Worm (Caenorhabditis elegans) whole organism, late embryonic: ENCODE measurements around the gene nit-1.

Experiments
- K02D7.2 ChIP-seq: sonication (generic microtip); optimal IDR thresholded peaks from 2 replicates; lab custom pipeline; 2017; ENCODE audit warnings: mild to moderate bottlenecking, missing genetic modification characterization, missing compliant biosample characterization
- K09A11.1 ChIP-seq: sonication (generic microtip); optimal IDR thresholded peaks from 2 replicates; lab custom pipeline; 2017; ENCODE audit warnings: antibody characterized with exemption, mild to moderate bottlenecking, missing genetic modification characterization, missing compliant biosample characterization; ENCODE audit not compliant: insufficient read depth
- Y22D7AL.16 ChIP-seq: sonication (generic microtip); optimal IDR thresholded peaks from 2 replicates; lab custom pipeline; 2016; ENCODE audit warnings: missing genetic modification characterization, missing compliant biosample characterization
- ahr-1 ChIP-seq: sonication (generic microtip); optimal IDR thresholded peaks from 2 replicates; lab custom pipeline; 2016; ENCODE audit warnings: missing genetic modification characterization, missing compliant biosample characterization
- ama-1 ChIP-seq: fragments of 150-350 bp; optimal IDR thresholded peaks from 2 replicates; lab custom pipeline; 2014
- ceh-14 ChIP-seq: sonication (generic microtip); optimal IDR thresholded peaks from 2 replicates; lab custom pipeline; 2016; ENCODE audit warnings: missing genotype, missing genetic modification characterization, missing compliant biosample characterization
- ceh-18 ChIP-seq: sonication (generic microtip); optimal IDR thresholded peaks from 2 replicates; lab custom pipeline; 2016; ENCODE audit warnings: missing genetic modification characterization, missing compliant biosample characterization
- ceh-2 ChIP-seq: sonication (generic microtip); optimal IDR thresholded peaks from 2 replicates; lab custom pipeline; 2016; ENCODE audit warnings: missing genotype, missing genetic modification characterization, missing compliant biosample characterization
- ceh-22 ChIP-seq: sonication (generic microtip); optimal IDR thresholded peaks from 2 replicates; lab custom pipeline; 2017; ENCODE audit warnings: missing biosample characterization, missing genetic modification characterization
- ceh-24 ChIP-seq: sonication (generic microtip); optimal IDR thresholded peaks from 2 replicates; lab custom pipeline; 2016; ENCODE audit warnings: mild to moderate bottlenecking, missing genetic modification characterization, missing compliant biosample characterization
- ceh-30 ChIP-seq: fragments of 150-350 bp; optimal IDR thresholded peaks from 2 replicates; lab custom pipeline; 2014; ENCODE audit warnings: missing biosample characterization, missing genetic modification characterization
- ceh-31 ChIP-seq: sonication (generic microtip); optimal IDR thresholded peaks from 2 replicates; lab custom pipeline; 2016; ENCODE audit warnings: missing genetic modification characterization, missing compliant biosample characterization
- ceh-34 ChIP-seq: sonication (generic microtip); optimal IDR thresholded peaks from 2 replicates; lab custom pipeline; 2016; ENCODE audit warnings: mild to moderate bottlenecking, missing genetic modification characterization, missing compliant biosample characterization
- ceh-6 ChIP-seq: fragments of 200-800 bp; sonication (Bioruptor generic); optimal IDR thresholded peaks from 2 replicates; lab custom pipeline; 2018; ENCODE audit warnings: mild to moderate bottlenecking, missing genetic modification characterization, missing compliant biosample characterization
- ceh-9 ChIP-seq: sonication (generic microtip); optimal IDR thresholded peaks from 2 replicates; lab custom pipeline; 2016; ENCODE audit warnings: mild to moderate bottlenecking, missing genetic modification characterization, inconsistent platforms, missing compliant biosample characterization
- che-1 ChIP-seq: sonication (generic microtip); optimal IDR thresholded peaks from 2 replicates; lab custom pipeline; 2016; ENCODE audit warnings: mild to moderate bottlenecking, missing genetic modification characterization, missing compliant biosample characterization
- dmd-4 ChIP-seq: sonication (generic microtip); optimal IDR thresholded peaks from 2 replicates; lab custom pipeline; 2016; ENCODE audit warnings: borderline replicate concordance, missing genetic modification characterization, missing compliant biosample characterization
- dve-1 ChIP-seq: sonication (generic microtip); optimal IDR thresholded peaks from 2 replicates; lab custom pipeline; 2017; ENCODE audit warnings: antibody characterized with exemption, mild to moderate bottlenecking, missing genetic modification characterization, missing compliant biosample characterization
- elt-2 ChIP-seq: sonication (generic microtip); optimal IDR thresholded peaks from 2 replicates; lab custom pipeline; 2016; ENCODE audit warnings: missing genetic modification reagents, missing genetic modification characterization, missing compliant biosample characterization
- elt-4 ChIP-seq: sonication (generic microtip); optimal IDR thresholded peaks from 2 replicates; lab custom pipeline; 2016; ENCODE audit warnings: missing genetic modification characterization, missing compliant biosample characterization
- ets-4 ChIP-seq: sonication (generic microtip); optimal IDR thresholded peaks from 2 replicates; lab custom pipeline; 2016; ENCODE audit warnings: missing genetic modification characterization, missing compliant biosample characterization
- fax-1 ChIP-seq: sonication (generic microtip); optimal IDR thresholded peaks from 2 replicates; lab custom pipeline; 2016; ENCODE audit warnings: missing genotype, missing genetic modification characterization, missing compliant biosample characterization
- fkh-10 ChIP-seq: fragments of 150-350 bp; optimal IDR thresholded peaks from 2 replicates; lab custom pipeline; 2014; ENCODE audit warnings: missing biosample characterization, missing genetic modification reagents, missing genetic modification characterization
- gmeb-2 ChIP-seq: sonication (generic microtip); optimal IDR thresholded peaks from 2 replicates; lab custom pipeline; 2016; ENCODE audit warnings: missing genetic modification characterization, inconsistent platforms, missing compliant biosample characterization
- hlh-13 ChIP-seq: fragments of 200-800 bp; sonication (Bioruptor generic); optimal IDR thresholded peaks from 2 replicates; lab custom pipeline; 2018; ENCODE audit warnings: mild to moderate bottlenecking, missing genetic modification characterization, missing compliant biosample characterization
- hlh-6 ChIP-seq: sonication (generic microtip); optimal IDR thresholded peaks from 2 replicates; lab custom pipeline; 2016; ENCODE audit warnings: missing genotype, missing genetic modification characterization, missing compliant biosample characterization
- hlh-8 ChIP-seq: sonication (generic microtip); optimal IDR thresholded peaks from 2 replicates; lab custom pipeline; 2016; ENCODE audit warnings: missing genotype, missing genetic modification characterization, missing compliant biosample characterization
- mec-3 ChIP-seq: sonication (generic microtip); optimal IDR thresholded peaks from 2 replicates; lab custom pipeline; 2016; ENCODE audit warnings: borderline replicate concordance, missing genetic modification characterization, missing compliant biosample characterization
- nfya-1 ChIP-seq: sonication (generic microtip); optimal IDR thresholded peaks from 2 replicates; lab custom pipeline; 2017; ENCODE audit warnings: missing genetic modification characterization, mild to moderate bottlenecking, missing compliant biosample characterization, antibody characterized with exemption, moderate library complexity
- nhr-11 ChIP-seq: fragments of 150-350 bp; optimal IDR thresholded peaks from 2 replicates; lab custom pipeline; 2014; ENCODE audit warnings: missing biosample characterization, missing genetic modification characterization
- nhr-232 ChIP-seq: sonication (generic microtip); optimal IDR thresholded peaks from 2 replicates; lab custom pipeline; 2016; ENCODE audit warnings: missing genetic modification characterization, missing compliant biosample characterization
- npax-4 ChIP-seq: sonication (generic microtip); optimal IDR thresholded peaks from 2 replicates; lab custom pipeline; 2016; ENCODE audit warnings: missing genetic modification characterization, missing compliant biosample characterization
- odd-2 ChIP-seq: sonication (generic microtip); optimal IDR thresholded peaks from 2 replicates; lab custom pipeline; 2017; ENCODE audit warnings: antibody characterized with exemption, mild to moderate bottlenecking, missing genetic modification characterization, missing compliant biosample characterization
- pax-1 ChIP-seq: fragments of 150-350 bp; optimal IDR thresholded peaks from 2 replicates; lab custom pipeline; 2014; ENCODE audit warnings: missing biosample characterization, missing genetic modification characterization
- pha-4 ChIP-seq: fragments of 150-350 bp; optimal IDR thresholded peaks from 2 replicates; lab custom pipeline; 2018; ENCODE audit warnings: missing biosample characterization, missing genetic modification reagents, missing genetic modification characterization
- pqm-1 ChIP-seq: sonication (generic microtip); optimal IDR thresholded peaks from 2 replicates; lab custom pipeline; 2016; ENCODE audit warnings: missing genetic modification characterization, missing compliant biosample characterization
- pros-1 ChIP-seq: fragments of 150-350 bp; optimal IDR thresholded peaks from 2 replicates; lab custom pipeline; 2014; ENCODE audit warnings: missing biosample characterization, missing genetic modification reagents, missing genetic modification characterization
- ref-2 ChIP-seq: sonication (generic microtip); optimal IDR thresholded peaks from 2 replicates; lab custom pipeline; 2016; ENCODE audit warnings: missing genetic modification characterization, missing compliant biosample characterization
- rnt-1 ChIP-seq: sonication (generic microtip); optimal IDR thresholded peaks from 2 replicates; lab custom pipeline; 2016; ENCODE audit warnings: missing genetic modification characterization, missing compliant biosample characterization
- sdc-2 ChIP-seq: sonication (generic microtip); optimal IDR thresholded peaks from 2 replicates; lab custom pipeline; 2016; ENCODE audit warnings: missing genotype, missing genetic modification characterization, missing compliant biosample characterization
- sox-2 ChIP-seq: fragments of 200-800 bp; sonication (Bioruptor generic); IDR thresholded peaks from 2 replicates; pipeline ENCODE4 v1.3.6; 2022; ENCODE audit warnings: missing genetic modification reagents, missing genetic modification characterization, missing compliant biosample characterization
- sox-4 ChIP-seq: sonication (generic microtip); optimal IDR thresholded peaks from 2 replicates; lab custom pipeline; 2017; ENCODE audit warnings: mild to moderate bottlenecking, missing genetic modification characterization, inconsistent platforms, missing compliant biosample characterization
- syd-9 ChIP-seq: sonication (generic microtip); optimal IDR thresholded peaks from 2 replicates; lab custom pipeline; 2016; ENCODE audit warnings: mild to moderate bottlenecking, missing genetic modification characterization, moderate library complexity, missing compliant biosample characterization
- tbx-2 ChIP-seq: sonication (generic microtip); optimal IDR thresholded peaks from 2 replicates; lab custom pipeline; 2016; ENCODE audit warnings: missing genetic modification characterization, missing compliant biosample characterization
- ttx-3 ChIP-seq: sonication (generic microtip); optimal IDR thresholded peaks from 2 replicates; lab custom pipeline; 2016; ENCODE audit warnings: missing genetic modification reagents, missing genetic modification characterization, missing compliant biosample characterization
- unc-3 ChIP-seq, 2 experiments: fragments of 200-800 bp in 1 of 2; sonication (Bioruptor generic) in 1 of 2; sonication (generic microtip) in 1 of 2; conservative IDR thresholded peaks in 1 of 2; optimal IDR thresholded peaks in 1 of 2; 2 replicates each; pipeline versions ENCODE4 v1.3.6 to Lab custom; 2016 to 2022; ENCODE audit warnings: missing compliant biosample characterization in 2 of 2, missing genetic modification characterization in 2 of 2, missing genetic modification reagents in 1 of 2
- unc-42 ChIP-seq: sonication (generic microtip); optimal IDR thresholded peaks from 2 replicates; lab custom pipeline; 2016; ENCODE audit warnings: missing genotype, missing genetic modification characterization, missing compliant biosample characterization
- unc-55 ChIP-seq: sonication (generic microtip); optimal IDR thresholded peaks from 2 replicates; lab custom pipeline; 2017; ENCODE audit warnings: missing biosample characterization, missing genetic modification reagents, missing genetic modification characterization
- unc-86 ChIP-seq: sonication (generic microtip); optimal IDR thresholded peaks from 2 replicates; lab custom pipeline; 2016; ENCODE audit warnings: missing genetic modification characterization, missing compliant biosample characterization
- zip-5 ChIP-seq: sonication (generic microtip); optimal IDR thresholded peaks from 2 replicates; lab custom pipeline; 2016; ENCODE audit warnings: missing genetic modification characterization, missing compliant biosample characterization
- ztf-16 ChIP-seq: sonication (generic microtip); optimal IDR thresholded peaks from 2 replicates; lab custom pipeline; 2017; ENCODE audit warnings: missing genetic modification characterization, missing compliant biosample characterization

The nit-1 gene

ce11 chrIII:3915705-3916104 lies 6.3 kb upstream of the nit-1 start:
- TF ChIP-seq ceh-31 (tag; lab: Kevin White, UChicago) (peak; percentile 10), ets-4 (tag; lab: Kevin White, UChicago) (no peak), nfya-1 (peak; percentile 60), ceh-34 (tag; lab: Kevin White, UChicago) (no peak), odd-2 (tag; lab: Kevin White, UChicago) (no peak), gmeb-2 (tag; lab: Kevin White, UChicago) (no peak), elt-2 (no peak), ceh-2 (tag; lab: Kevin White, UChicago) (no peak), ceh-18 (tag; lab: Kevin White, UChicago) (no peak), ama-1 (lab: Kevin White, UChicago) (no peak), hlh-6 (tag; lab: Kevin White, UChicago) (no peak), fax-1 (tag; lab: Kevin White, UChicago) (no peak), tbx-2 (tag; lab: Kevin White, UChicago) (peak; percentile 1), syd-9 (tag; lab: Kevin White, UChicago) (no peak), K02D7.2 (no peak), ttx-3 (no peak), dmd-4 (no peak), nhr-11 (no peak), unc-86 (tag; lab: Kevin White, UChicago) (no peak), mec-3 (no peak), ceh-30 (tag; lab: Kevin White, UChicago) (no peak), hlh-8 (peak; percentile 12), ahr-1 (tag; lab: Kevin White, UChicago) (no peak), ceh-24 (tag; lab: Kevin White, UChicago) (no peak), sox-2 (GFP tag; lab: Robert Waterston, UW) (no peak), rnt-1 (no peak), unc-3 (GFP tag; conservative IDR thresholded peaks at IDR 0.05; lab: Robert Waterston, UW) (no peak), unc-3 (tag; optimal IDR thresholded peaks at IDR 0.05; lab: Kevin White, UChicago) (no peak), unc-55 (GFP tag; lab: Kevin White, UChicago) (peak; percentile 54), pros-1 (tag; lab: Kevin White, UChicago) (no peak), ztf-16 (tag; lab: Kevin White, UChicago) (no peak), elt-4 (tag; lab: Kevin White, UChicago) (no peak), unc-42 (tag; lab: Kevin White, UChicago) (no peak), Y22D7AL.16 (tag; lab: Kevin White, UChicago) (no peak), che-1 (tag; lab: Kevin White, UChicago) (no peak), ref-2 (peak; percentile 3), ceh-6 (no peak), zip-5 (tag; lab: Kevin White, UChicago) (no peak)

DNA sequence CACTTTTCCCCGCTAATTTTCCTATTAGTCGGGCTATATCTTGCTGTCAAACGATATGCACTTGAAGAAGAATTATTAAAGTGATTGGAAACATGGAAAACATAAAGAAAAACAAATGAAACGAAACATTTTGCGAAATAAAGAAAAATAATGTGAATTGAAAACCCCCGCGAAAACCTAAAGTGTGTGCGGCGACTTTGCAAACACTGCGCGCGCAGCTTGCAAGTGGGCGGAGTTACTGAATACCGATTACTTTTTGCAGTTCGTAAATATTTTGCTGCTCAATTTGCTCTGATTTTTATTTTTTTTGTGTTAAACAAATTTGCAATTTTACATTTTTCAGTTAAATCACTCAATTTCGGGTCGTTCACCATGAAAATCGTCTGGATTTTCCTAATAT lies 5.4 kb upstream of the nit-1 start, which contains the start of gene ccdc-47:
Gene ccdc-47, plus strand, starts transcription at position 344 of the 400 bp plus-strand sequence.
- TF ChIP-seq sox-2 (GFP tag; lab: Robert Waterston, UW) (peak; percentile 44), syd-9 (tag; lab: Kevin White, UChicago) (peak; percentile 60), nfya-1 (peak; percentile 88), sox-4 (tag; lab: Kevin White, UChicago) (peak; percentile 81), ahr-1 (tag; lab: Kevin White, UChicago) (peak; percentile 71), ama-1 (lab: Kevin White, UChicago) (no peak), sdc-2 (peak; percentile 39), fkh-10 (no peak), tbx-2 (tag; lab: Kevin White, UChicago) (peak; percentile 88), che-1 (tag; lab: Kevin White, UChicago) (peak; percentile 72), unc-86 (tag; lab: Kevin White, UChicago) (peak; percentile 87), ceh-9 (no peak), dmd-4 (peak; percentile 43), ttx-3 (peak; percentile 82), ceh-14 (tag; lab: Kevin White, UChicago) (peak; percentile 91), pax-1 (tag; lab: Kevin White, UChicago) (peak; percentile 16), ref-2 (peak; percentile 86), ceh-24 (tag; lab: Kevin White, UChicago) (peak; percentile 26), ceh-34 (tag; lab: Kevin White, UChicago) (peak; percentile 75), unc-42 (tag; lab: Kevin White, UChicago) (peak; percentile 45), pha-4 (tag; lab: Kevin White, UChicago) (no peak), pqm-1 (tag; lab: Kevin White, UChicago) (no peak), K09A11.1 (tag; lab: Kevin White, UChicago) (peak; percentile 85), dve-1 (tag; lab: Kevin White, UChicago) (peak; percentile 47), nhr-232 (tag; lab: Kevin White, UChicago) (peak; percentile 74), ztf-16 (tag; lab: Kevin White, UChicago) (peak; percentile 83), npax-4 (tag; lab: Kevin White, UChicago) (peak; percentile 48), hlh-13 (GFP tag; lab: Kevin White, UChicago) (peak; percentile 60), ceh-22 (no peak), unc-55 (GFP tag; lab: Kevin White, UChicago) (no peak)
